Worm (Caenorhabditis elegans) whole organism, L1 larva: Measurements from ENCODE around the gene F54B11.5.

Experiments
- C04F5.9 ChIP-seq: sonication (generic microtip); optimal IDR thresholded peaks from 2 replicates; lab custom pipeline; 2016; ENCODE audit warnings: missing genetic modification characterization, missing compliant biosample characterization
- Y116A8C.19 ChIP-seq: sonication (generic microtip); optimal IDR thresholded peaks from 2 replicates; lab custom pipeline; 2016; ENCODE audit warnings: missing compliant biosample characterization, missing genetic modification characterization, borderline replicate concordance
- ama-1 ChIP-seq: fragments of 150-350 bp; optimal IDR thresholded peaks from 2 replicates; lab custom pipeline; 2014
- blmp-1 ChIP-seq: fragments of 150-350 bp; optimal IDR thresholded peaks from 2 replicates; lab custom pipeline; 2014; ENCODE audit warnings: missing biosample characterization, missing genetic modification characterization
- ceh-82 ChIP-seq, 3 experiments: fragments of 150-350 bp in 1 of 3; sonication (generic microtip) in 2 of 3; optimal IDR thresholded peaks; 2 replicates each; lab custom pipeline; 2014 to 2017; ENCODE audit warnings: missing biosample characterization in 3 of 3, missing genetic modification characterization in 3 of 3
- ces-1 ChIP-seq: fragments of 150-350 bp; optimal IDR thresholded peaks from 2 replicates; lab custom pipeline; 2014; ENCODE audit warnings: missing biosample characterization, missing genetic modification reagents, missing genetic modification characterization
- dsc-1 ChIP-seq: sonication (generic microtip); optimal IDR thresholded peaks from 2 replicates; lab custom pipeline; 2016; ENCODE audit warnings: mild to moderate bottlenecking, missing genetic modification characterization, missing compliant biosample characterization
- efl-1 ChIP-seq, 4 experiments: fragments of 150-350 bp; optimal IDR thresholded peaks in 3 of 4; peaks in 1 of 4; 1 replicate in 1 of 4; 2 replicates in 3 of 4; lab custom pipeline; 2014; ENCODE audit warnings: missing biosample characterization in 2 of 4, missing genetic modification characterization in 2 of 4, missing genetic modification reagents in 2 of 4
- egl-13 ChIP-seq: sonication (generic microtip); optimal IDR thresholded peaks from 2 replicates; lab custom pipeline; 2016; ENCODE audit warnings: missing genotype, missing genetic modification reagents, missing genetic modification characterization, missing compliant biosample characterization
- elt-2 ChIP-seq: sonication (generic microtip); optimal IDR thresholded peaks from 2 replicates; lab custom pipeline; 2016; ENCODE audit warnings: missing genetic modification characterization, mild to moderate bottlenecking, inconsistent platforms, missing compliant biosample characterization, missing genetic modification reagents
- fkh-4 ChIP-seq: sonication (generic microtip); optimal IDR thresholded peaks from 2 replicates; lab custom pipeline; 2016; ENCODE audit warnings: missing compliant biosample characterization, missing genetic modification characterization, borderline replicate concordance
- fkh-8 ChIP-seq: sonication (generic microtip); optimal IDR thresholded peaks from 2 replicates; lab custom pipeline; 2016; ENCODE audit warnings: mild to moderate bottlenecking, missing genetic modification characterization, missing compliant biosample characterization
- fos-1 ChIP-seq: fragments of 150-350 bp; optimal IDR thresholded peaks from 2 replicates; lab custom pipeline; 2014; ENCODE audit warnings: missing biosample characterization, missing genetic modification characterization
- hlh-17 ChIP-seq: fragments of 200-800 bp; sonication (Bioruptor generic); optimal IDR thresholded peaks from 2 replicates; lab custom pipeline; 2018; ENCODE audit warnings: missing genetic modification characterization, mild to moderate bottlenecking, missing compliant biosample characterization, moderate library complexity, borderline replicate concordance
- hpl-2 ChIP-seq: fragments of 150-350 bp; optimal IDR thresholded peaks from 2 replicates; lab custom pipeline; 2014; ENCODE audit warnings: missing biosample characterization, missing genetic modification reagents, missing genetic modification characterization
- irx-1 ChIP-seq: sonication (generic microtip); optimal IDR thresholded peaks from 2 replicates; lab custom pipeline; 2016; ENCODE audit warnings: missing genetic modification characterization, missing compliant biosample characterization
- jun-1 ChIP-seq: fragments of 150-350 bp; optimal IDR thresholded peaks from 2 replicates; lab custom pipeline; 2014; ENCODE audit warnings: missing biosample characterization, missing genetic modification reagents, missing genetic modification characterization
- lin-15B ChIP-seq: fragments of 150-350 bp; sonication (generic microtip); optimal IDR thresholded peaks from 3 replicates; lab custom pipeline; 2014; ENCODE audit warnings: missing biosample characterization, missing genetic modification characterization
- lin-35 ChIP-seq, 2 experiments: fragments of 150-350 bp; optimal IDR thresholded peaks; 2 replicates each; lab custom pipeline; 2014; ENCODE audit warnings: missing biosample characterization in 2 of 2, missing genetic modification characterization in 2 of 2, missing genetic modification reagents in 2 of 2
- lin-39 ChIP-seq: fragments of 150-350 bp; optimal IDR thresholded peaks from 2 replicates; lab custom pipeline; 2014; ENCODE audit warnings: missing biosample characterization, missing genetic modification reagents, missing genetic modification characterization
- lir-3 ChIP-seq: sonication (generic microtip); optimal IDR thresholded peaks from 2 replicates; lab custom pipeline; 2016; ENCODE audit warnings: mild to moderate bottlenecking, missing genetic modification characterization, moderate library complexity, missing compliant biosample characterization; ENCODE audit not compliant: poor library complexity
- mab-9 ChIP-seq: fragments of 200-800 bp; sonication (Bioruptor generic); IDR thresholded peaks from 2 replicates; pipeline ENCODE4 v1.3.6; 2022; ENCODE audit warnings: missing genetic modification reagents, missing genetic modification characterization, missing compliant biosample characterization
- mdl-1 ChIP-seq, 2 experiments: fragments of 150-350 bp; optimal IDR thresholded peaks; 2 replicates each; lab custom pipeline; 2014 to 2017; ENCODE audit warnings: missing biosample characterization in 2 of 2, missing genetic modification characterization in 2 of 2, inconsistent platforms in 1 of 2
- mef-2 ChIP-seq: fragments of 150-350 bp; optimal IDR thresholded peaks from 2 replicates; lab custom pipeline; 2014; ENCODE audit warnings: missing biosample characterization, missing genetic modification characterization
- mep-1 ChIP-seq: fragments of 150-350 bp; optimal IDR thresholded peaks from 2 replicates; lab custom pipeline; 2014; ENCODE audit warnings: missing biosample characterization, missing genetic modification characterization
- nhr-12 ChIP-seq: sonication (generic microtip); optimal IDR thresholded peaks from 2 replicates; lab custom pipeline; 2017; ENCODE audit warnings: missing biosample characterization, missing genetic modification characterization
- nhr-19 ChIP-seq: fragments of 200-800 bp; sonication (Bioruptor generic); conservative IDR thresholded peaks from 2 replicates; pipeline ENCODE4 v1.3.6; 2022; ENCODE audit warnings: missing genetic modification characterization, missing compliant biosample characterization
- nhr-237 ChIP-seq: fragments of 150-350 bp; optimal IDR thresholded peaks from 2 replicates; lab custom pipeline; 2014; ENCODE audit warnings: missing biosample characterization, missing genetic modification characterization
- nhr-47 ChIP-seq: sonication (generic microtip); optimal IDR thresholded peaks from 2 replicates; lab custom pipeline; 2016; ENCODE audit warnings: mild to moderate bottlenecking, missing genetic modification characterization, moderate library complexity, missing compliant biosample characterization
- nhr-71 ChIP-seq: sonication (generic microtip); optimal IDR thresholded peaks from 2 replicates; lab custom pipeline; 2016; ENCODE audit warnings: mild to moderate bottlenecking, missing genetic modification characterization, moderate library complexity, missing compliant biosample characterization
- nhr-84 ChIP-seq: sonication (generic microtip); optimal IDR thresholded peaks from 2 replicates; lab custom pipeline; 2017; ENCODE audit warnings: missing biosample characterization, missing genetic modification characterization
- nhr-85 ChIP-seq: sonication (generic microtip); peaks from one replicate; lab custom pipeline; 2016; ENCODE audit warnings: missing genetic modification characterization, inconsistent platforms, missing compliant biosample characterization
- nhr-90 ChIP-seq: sonication (generic microtip); optimal IDR thresholded peaks from 2 replicates; lab custom pipeline; 2016; ENCODE audit warnings: mild to moderate bottlenecking, missing genetic modification characterization, missing compliant biosample characterization; ENCODE audit not compliant: poor library complexity
- pag-3 ChIP-seq: sonication (generic microtip); optimal IDR thresholded peaks from 2 replicates; lab custom pipeline; 2017; ENCODE audit warnings: missing genetic modification characterization, mild to moderate bottlenecking, missing compliant biosample characterization, antibody characterized with exemption, borderline replicate concordance; ENCODE audit not compliant: insufficient read depth
- rnt-1 ChIP-seq: sonication (generic microtip); optimal IDR thresholded peaks from 2 replicates; lab custom pipeline; 2016; ENCODE audit warnings: mild to moderate bottlenecking, missing genetic modification characterization, moderate library complexity, missing compliant biosample characterization
- skn-1 ChIP-seq: fragments of 150-350 bp; optimal IDR thresholded peaks from 2 replicates; lab custom pipeline; 2014; ENCODE audit warnings: missing biosample characterization, missing genetic modification characterization
- sptf-1 ChIP-seq: fragments of 150-350 bp; optimal IDR thresholded peaks from 2 replicates; lab custom pipeline; 2014; ENCODE audit warnings: missing biosample characterization, missing genetic modification characterization
- tbx-2 ChIP-seq: sonication (generic microtip); optimal IDR thresholded peaks from 2 replicates; lab custom pipeline; 2016; ENCODE audit warnings: missing genetic modification characterization, missing compliant biosample characterization
- unc-130 ChIP-seq: fragments of 150-350 bp; optimal IDR thresholded peaks from 2 replicates; lab custom pipeline; 2017; ENCODE audit warnings: missing biosample characterization, missing genetic modification characterization, inconsistent platforms
- unc-30 ChIP-seq: sonication (generic microtip); optimal IDR thresholded peaks from 2 replicates; lab custom pipeline; 2017; ENCODE audit warnings: missing biosample characterization, missing genetic modification characterization
- unc-98 ChIP-seq: fragments of 200-800 bp; sonication (Bioruptor generic); IDR thresholded peaks from 2 replicates; pipeline ENCODE4 v1.3.6; 2022; ENCODE audit warnings: missing genetic modification characterization, missing compliant biosample characterization
- zip-4 ChIP-seq: fragments of 200-800 bp; sonication (Bioruptor generic); optimal IDR thresholded peaks from 2 replicates; lab custom pipeline; 2018; ENCODE audit warnings: mild to moderate bottlenecking, missing genetic modification characterization, moderate library complexity, missing compliant biosample characterization
- ztf-11 ChIP-seq, 2 experiments: sonication (generic microtip); optimal IDR thresholded peaks; 2 replicates each; lab custom pipeline; 2016 to 2017; ENCODE audit warnings: missing genetic modification characterization in 2 of 2, missing biosample characterization in 1 of 2, missing compliant biosample characterization in 1 of 2

F54B11.5 gene

DNA sequence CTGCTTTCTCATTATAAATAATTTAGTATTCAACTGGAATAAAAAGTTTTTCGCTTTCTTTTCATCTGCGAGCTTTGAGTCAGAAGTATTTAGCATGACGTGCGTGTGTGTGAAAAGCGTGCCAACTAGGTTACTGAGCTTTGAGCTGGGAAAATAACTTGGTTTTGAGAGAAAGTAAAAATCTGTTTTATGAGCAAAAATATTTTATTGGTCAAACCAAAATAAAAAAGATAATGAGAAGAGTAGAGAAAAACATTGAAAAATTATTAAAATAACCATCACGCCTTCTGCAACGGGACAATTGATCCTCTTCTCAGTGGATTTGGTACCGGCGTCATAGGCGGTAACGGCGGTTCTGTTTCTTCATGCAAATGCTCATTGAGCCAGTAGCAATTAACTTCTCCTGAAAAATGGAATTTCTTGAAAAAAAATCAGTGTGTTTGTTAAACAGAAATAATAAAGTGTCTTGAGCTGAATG, 51.3 kb downstream of the F54B11.5 start (continued):
- TF ChIP-seq zip-4 (GFP tag; lab: Kevin White, UChicago) (no peak), efl-1 (optimal IDR thresholded peaks at IDR 0.05; lab: Kevin White, UChicago) (no peak), efl-1 (GFP tag; optimal IDR thresholded peaks at IDR 0.05 in 1 of 2; lab: Kevin White, UChicago) (peak in 1 of 2 experiments; percentile 73), nhr-71 (peak; percentile 12), unc-130 (tag; lab: Kevin White, UChicago) (no peak), unc-98 (no peak), rnt-1 (tag; lab: Kevin White, UChicago) (no peak), tbx-2 (no peak), jun-1 (tag; lab: Kevin White, UChicago) (no peak), mef-2 (tag; lab: Kevin White, UChicago) (no peak), fkh-4 (no peak), ceh-82 (tag; optimal IDR thresholded peaks at IDR 0.05; lab: Kevin White, UChicago) (no peak), fkh-8 (tag; lab: Kevin White, UChicago) (no peak), nhr-19 (GFP tag; lab: Robert Waterston, UW) (no peak), skn-1 (no peak), ces-1 (no peak), lin-15B (tag; lab: Kevin White, UChicago) (no peak), irx-1 (tag; lab: Kevin White, UChicago) (no peak), blmp-1 (tag; lab: Kevin White, UChicago) (peak; percentile 26), mab-9 (GFP tag; lab: Robert Waterston, UW) (no peak), ama-1 (peak; percentile 68), fos-1 (tag; lab: Kevin White, UChicago) (no peak), sptf-1 (no peak), lin-39 (tag; lab: Kevin White, UChicago) (no peak), unc-30 (no peak), nhr-85 (tag; lab: Kevin White, UChicago) (peak; percentile 51), nhr-84 (no peak), nhr-237 (tag; lab: Kevin White, UChicago) (no peak), lin-35 (GFP tag; optimal IDR thresholded peaks at IDR 0.05; lab: Kevin White, UChicago) (no peak), nhr-12 (tag; lab: Kevin White, UChicago) (no peak), C04F5.9 (no peak), hlh-17 (no peak), dsc-1 (tag; lab: Kevin White, UChicago) (no peak), hpl-2 (GFP tag; lab: Kevin White, UChicago) (no peak), mdl-1 (tag; optimal IDR thresholded peaks at IDR 0.05; lab: Kevin White, UChicago) (no peak), pag-3 (no peak), Y116A8C.19 (tag; lab: Kevin White, UChicago) (no peak), elt-2 (tag; lab: Kevin White, UChicago) (no peak), lir-3 (tag; lab: Kevin White, UChicago) (no peak), nhr-90 (peak; percentile 22), ztf-11 (tag; optimal IDR thresholded peaks at IDR 0.05; lab: Kevin White, UChicago) (no peak), egl-13 (peak; percentile 32), nhr-47 (peak; percentile 42), mep-1 (no peak)
